Fruit fly (Drosophila melanogaster): Measurements from ENCODE around the gene msl-1.
A peak's percentile ranks its signal among the peaks of the same experiment; 100 is the strongest.

Gene msl-1

dm6 chr2L:18664707-18665550 is 23.7 kb downstream of the msl-1 start (continued):
- TF ChIP-seq Sox100B (GFP tag; optimal IDR thresholded peaks at IDR 0.05) (no peak), twi (tag; optimal IDR thresholded peaks at IDR 0.05) (peak; percentile 95), psq (GFP tag; optimal IDR thresholded peaks at IDR 0.05) (no peak), Drgx (GFP tag; IDR thresholded peaks at IDR 0.05) (peak; percentile 27; the same call in 1 of the 2 replicates), CG14014 (GFP tag; IDR thresholded peaks at IDR 0.05) (no peak), pum (GFP tag; optimal IDR thresholded peaks at IDR 0.05) (no peak), gce (GFP tag; IDR thresholded peaks at IDR 0.05) (no peak), CG11093 (GFP tag; IDR thresholded peaks at IDR 0.05) (no peak), CG4282 (GFP tag; optimal IDR thresholded peaks at IDR 0.05) (no peak), CG2875 (GFP tag; optimal IDR thresholded peaks at IDR 0.05) (no peak), pita (GFP tag; optimal IDR thresholded peaks at IDR 0.05) (no peak), pfk (GFP tag; optimal IDR thresholded peaks at IDR 0.05) (no peak), Scr (GFP tag; IDR thresholded peaks at IDR 0.05; ENCODE audit: partially characterized antibody) (no peak), CG15011 (GFP tag; optimal IDR thresholded peaks at IDR 0.05) (no peak), sens-2 (GFP tag; IDR thresholded peaks at IDR 0.05) (no peak), nom (GFP tag; optimal IDR thresholded peaks at IDR 0.05) (peak; percentile 78), Xbp1 (GFP tag; optimal IDR thresholded peaks at IDR 0.05) (no peak), Eip74EF (GFP tag; optimal IDR thresholded peaks at IDR 0.05) (no peak), hbn (GFP tag; IDR thresholded peaks at IDR 0.05; ENCODE audit: partially characterized antibody) (no peak), slou (GFP tag; optimal IDR thresholded peaks at IDR 0.05) (no peak), chinmo (GFP tag; IDR thresholded peaks at IDR 0.05; ENCODE audit: partially characterized antibody) (no peak), Blimp-1 (GFP tag; optimal IDR thresholded peaks at IDR 0.05) (no peak), yki (optimal IDR thresholded peaks at IDR 0.05) (no peak), lmd (GFP tag; IDR thresholded peaks at IDR 0.05) (no peak), zen (tag; optimal IDR thresholded peaks at IDR 0.05) (no peak), stc (GFP tag; IDR thresholded peaks at IDR 0.05) (no peak), sr (GFP tag; IDR thresholded peaks at IDR 0.05) (no peak), CG10274 (GFP tag; optimal IDR thresholded peaks at IDR 0.05) (no peak), ems (GFP tag; optimal IDR thresholded peaks at IDR 0.05) (no peak), fru (optimal IDR thresholded peaks at IDR 0.05) (no peak), pan (optimal IDR thresholded peaks at IDR 0.05) (no peak), pan (GFP tag; optimal IDR thresholded peaks at IDR 0.05 in 1 of 2, IDR thresholded peaks at IDR 0.05 in 1 of 2) (no peak), CG8478 (optimal IDR thresholded peaks at IDR 0.05) (no peak), zfh1 (GFP tag; IDR thresholded peaks at IDR 0.05) (no peak), dm (GFP tag; optimal IDR thresholded peaks at IDR 0.05) (no peak), HmgD (GFP tag; optimal IDR thresholded peaks at IDR 0.05) (no peak), CG15073 (GFP tag; optimal IDR thresholded peaks at IDR 0.05) (no peak), Rfx (GFP tag; IDR thresholded peaks at IDR 0.05) (no peak), vnd (GFP tag; IDR thresholded peaks at IDR 0.05; ENCODE audit: partially characterized antibody) (no peak), Ets65A (GFP tag) (peak; percentile 78), ro (GFP tag; IDR thresholded peaks at IDR 0.05) (no peak), nmo (GFP tag; optimal IDR thresholded peaks at IDR 0.05) (no peak), jing (GFP tag; optimal IDR thresholded peaks at IDR 0.05) (no peak), corto (GFP tag; optimal IDR thresholded peaks at IDR 0.05) (peak; percentile 48), sug (tag; optimal IDR thresholded peaks at IDR 0.05) (no peak), CG31388 (GFP tag; optimal IDR thresholded peaks at IDR 0.05) (no peak), peb (GFP tag; IDR thresholded peaks at IDR 0.05) (no peak), Bgb (GFP tag; IDR thresholded peaks at IDR 0.05; ENCODE audit: partially characterized antibody) (no peak), tap (tag; optimal IDR thresholded peaks at IDR 0.05) (no peak), ara (GFP tag; IDR thresholded peaks at IDR 0.05) (no peak), bsh (GFP tag; optimal IDR thresholded peaks at IDR 0.05) (peak; percentile 10 to 58)
